Worm (Caenorhabditis elegans): ENCODE results near the gene flr-1.
"Not testable (repeated sequence)": the region's sequence is repeated elsewhere in the genome, so short reads cannot be mapped to it uniquely, and the experiment has no call there.

- TF ChIP-seq him-1, W03F9.2 (tag; optimal IDR thresholded peaks at IDR 0.05): not testable (repeated sequence)
Observed at ce11 chrX:13428755-13429154, 27.6 kb downstream of the flr-1 start, which contains the start of gene fkh-4.
